Fruit fly (Drosophila melanogaster) whole organism, prepupa: ENCODE measurements around the gene CG5815.

Source experiments
- Blimp-1 ChIP-seq: fragments of 200-800 bp; sonication (Bioruptor generic); optimal IDR thresholded peaks from 3 replicates; lab custom pipeline; 2017; ENCODE audit warnings: missing biosample characterization, missing genetic modification characterization, mild to moderate bottlenecking, moderate library complexity, missing genetic modification reagents
- CG6792 ChIP-seq: fragments of 200-800 bp; sonication (Bioruptor generic); optimal IDR thresholded peaks from 3 replicates; lab custom pipeline; 2016; ENCODE audit warnings: missing biosample characterization, missing genetic modification characterization
- Eip75B ChIP-seq: fragments of 200-800 bp; sonication (Bioruptor generic); optimal IDR thresholded peaks from 3 replicates; lab custom pipeline; 2016; ENCODE audit warnings: missing biosample characterization, missing genetic modification characterization
- Eip78C ChIP-seq: fragments of 200-800 bp; sonication (Bioruptor generic); peaks from one replicate; lab custom pipeline; 2016; ENCODE audit warnings: missing biosample characterization, missing genetic modification characterization
- Eip93F ChIP-seq: fragments of 200-800 bp; sonication (Bioruptor generic); optimal IDR thresholded peaks from 2 replicates; lab custom pipeline; 2016; ENCODE audit warnings: missing biosample characterization, mild to moderate bottlenecking, missing genetic modification characterization
- Hr38 ChIP-seq: sonication (Bioruptor generic); optimal IDR thresholded peaks from 2 replicates; lab custom pipeline; 2016; ENCODE audit warnings: missing biosample characterization, missing genetic modification characterization
- Hr4 ChIP-seq: fragments of 200-800 bp; sonication (Bioruptor generic); optimal IDR thresholded peaks from 3 replicates; lab custom pipeline; 2016; ENCODE audit warnings: missing biosample characterization, missing genetic modification characterization
- acj6 ChIP-seq: fragments of 200-800 bp; sonication (Bioruptor generic); optimal IDR thresholded peaks from 3 replicates; lab custom pipeline; 2016; ENCODE audit warnings: missing biosample characterization, missing genetic modification characterization
- dac ChIP-seq: fragments of 200-800 bp; sonication (Bioruptor generic); optimal IDR thresholded peaks from 2 replicates; lab custom pipeline; 2017; ENCODE audit warnings: missing biosample characterization, mild to moderate bottlenecking, missing genetic modification characterization
- esn ChIP-seq: fragments of 200-800 bp; sonication (Bioruptor generic); optimal IDR thresholded peaks from 2 replicates; lab custom pipeline; 2016; ENCODE audit warnings: missing biosample characterization, mild to moderate bottlenecking, missing genetic modification characterization, moderate library complexity
- svp ChIP-seq: fragments of 200-800 bp; sonication (Bioruptor generic); peaks from one replicate; lab custom pipeline; 2016; ENCODE audit warnings: missing biosample characterization, missing genetic modification characterization
- vri ChIP-seq: fragments of 200-800 bp; sonication (Bioruptor generic); optimal IDR thresholded peaks from 3 replicates; lab custom pipeline; 2016; ENCODE audit warnings: missing biosample characterization, mild to moderate bottlenecking, missing genetic modification characterization

DNA sequence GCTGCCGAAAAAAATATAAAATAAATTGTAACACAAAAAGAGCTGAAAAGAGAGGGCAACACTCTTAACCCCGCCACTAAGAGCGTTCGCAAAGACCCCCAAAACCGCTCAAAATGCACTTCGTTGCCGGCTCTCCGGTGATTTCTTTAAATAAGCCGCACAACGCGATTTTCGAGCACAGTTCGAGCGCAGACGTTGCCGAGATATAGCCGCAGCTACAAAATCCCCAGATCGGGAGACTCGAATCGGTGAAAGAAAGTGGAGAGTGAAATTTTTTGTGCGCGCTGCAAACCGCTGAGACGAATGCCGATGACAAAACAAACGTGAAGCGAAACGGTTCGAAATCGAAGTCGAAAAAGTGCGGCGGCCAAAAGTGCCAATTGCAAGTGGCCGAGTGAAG, 36.7 kb upstream of the CG5815 start, which contains the start of gene CG14257:
- TF ChIP-seq Blimp-1 = peak; percentile 84
- no peak for TF ChIP-seq acj6 (GFP tag; lab: Kevin White, UChicago)
- no peak for TF ChIP-seq Hr4 (GFP tag; lab: Kevin White, UChicago)
- TF ChIP-seq CG6792 (GFP tag; lab: Kevin White, UChicago) = no peak
- no peak for TF ChIP-seq esn
- no peak for TF ChIP-seq Eip78C (GFP tag; lab: Kevin White, UChicago)
- no peak for TF ChIP-seq Hr38
- TF ChIP-seq svp (GFP tag; lab: Kevin White, UChicago) = no peak
- TF ChIP-seq dac (GFP tag; lab: Kevin White, UChicago) = no peak
- no peak for TF ChIP-seq Eip75B (GFP tag; lab: Kevin White, UChicago)
- no peak for TF ChIP-seq vri (GFP tag; lab: Kevin White, UChicago)
- no peak for TF ChIP-seq Eip93F (GFP tag; lab: Kevin White, UChicago)
